Worm (Caenorhabditis elegans) whole organism, midembryonic: Measurements from ENCODE around the gene cnt-1.

Experiments used
- T22C8.4 ChIP-seq: fragments of 200-800 bp; sonication (Bioruptor generic); IDR thresholded peaks from 2 replicates; pipeline ENCODE4 v1.3.6; 2022; ENCODE audit warnings: missing genetic modification characterization, missing compliant biosample characterization
- cog-1 ChIP-seq: sonication (generic microtip); optimal IDR thresholded peaks from 2 replicates; lab custom pipeline; 2016; ENCODE audit warnings: missing genetic modification characterization, missing compliant biosample characterization
- flt-1 ChIP-seq: fragments of 200-800 bp; sonication (Bioruptor generic); IDR thresholded peaks from 2 replicates; pipeline ENCODE4 v1.3.6; 2022; ENCODE audit warnings: missing genetic modification characterization, missing compliant biosample characterization
- klf-2 ChIP-seq: fragments of 200-800 bp; sonication (Bioruptor generic); conservative IDR thresholded peaks from 2 replicates; pipeline ENCODE4 v1.3.6; 2022; ENCODE audit warnings: missing genetic modification reagents, missing genetic modification characterization, missing compliant biosample characterization
- med-1 ChIP-seq: sonication (generic microtip); optimal IDR thresholded peaks from 2 replicates; lab custom pipeline; 2017; ENCODE audit warnings: missing genetic modification characterization, mild to moderate bottlenecking, missing compliant biosample characterization, antibody characterized with exemption, missing genetic modification reagents; ENCODE audit not compliant: insufficient read depth
- ref-1 ChIP-seq: fragments of 200-800 bp; sonication (Bioruptor generic); conservative IDR thresholded peaks from 2 replicates; pipeline ENCODE4 v1.3.6; 2022; ENCODE audit warnings: missing genetic modification reagents, missing genetic modification characterization, missing compliant biosample characterization
- tab-1 ChIP-seq: fragments of 200-800 bp; sonication (Bioruptor generic); IDR thresholded peaks from 2 replicates; pipeline ENCODE4 v1.3.6; 2022; ENCODE audit warnings: missing genetic modification characterization, missing compliant biosample characterization
- ztf-23 ChIP-seq: fragments of 200-800 bp; sonication (Bioruptor generic); IDR thresholded peaks from 2 replicates; pipeline ENCODE4 v1.3.6; 2022; ENCODE audit warnings: missing genetic modification reagents, missing genetic modification characterization, missing compliant biosample characterization
- ztf-29 ChIP-seq: fragments of 200-800 bp; sonication (Bioruptor generic); IDR thresholded peaks from 2 replicates; pipeline ENCODE4 v1.3.6; 2022; ENCODE audit warnings: missing genetic modification reagents, missing genetic modification characterization, missing compliant biosample characterization

Gene cnt-1

ce11 chrII:12095022-12095421 is 6.4 kb upstream of the cnt-1 start:
- TF ChIP-seq klf-2 (GFP tag; lab: Robert Waterston, UW) (no peak), cog-1 (tag; lab: Kevin White, UChicago) (no peak), flt-1 (no peak), ztf-29 (no peak), T22C8.4 (GFP tag; lab: Robert Waterston, UW) (no peak), med-1 (GFP tag; lab: Kevin White, UChicago) (no peak), ref-1 (GFP tag; lab: Robert Waterston, UW) (no peak), ztf-23 (GFP tag; lab: Robert Waterston, UW) (no peak), tab-1 (no peak)

DNA sequence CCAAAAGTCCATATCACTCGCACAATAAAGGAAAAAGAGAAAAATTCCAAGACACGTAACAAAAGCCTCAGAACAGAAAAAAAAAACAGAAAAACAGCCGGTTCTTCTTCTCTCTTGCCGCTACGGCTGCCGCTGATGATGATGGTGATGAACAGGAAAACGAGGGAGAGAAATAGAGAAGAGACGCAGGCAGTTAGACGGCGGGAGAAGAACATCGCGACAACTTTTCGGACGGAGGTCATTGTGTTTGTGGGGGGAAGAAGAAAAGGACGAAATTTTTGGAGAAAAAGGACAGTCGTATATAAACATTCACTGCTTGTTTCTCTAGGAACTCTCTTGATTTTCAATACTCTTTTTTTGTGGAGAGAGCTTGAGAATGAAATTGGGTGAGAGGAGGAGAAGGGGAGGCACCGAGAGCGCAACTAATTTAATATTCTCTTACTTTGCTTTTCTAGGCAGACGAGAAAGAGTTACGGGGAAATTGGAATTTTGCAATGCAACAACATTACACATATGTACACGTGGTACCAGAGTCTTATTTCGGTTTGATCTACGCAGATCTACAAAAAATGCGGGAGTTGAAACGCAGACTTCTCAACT is 1.0 kb upstream of the cnt-1 start:
- TF ChIP-seq cog-1 (tag; lab: Kevin White, UChicago) (peak; percentile 10), ref-1 (GFP tag; lab: Robert Waterston, UW) (no peak), flt-1 (no peak), ztf-23 (GFP tag; lab: Robert Waterston, UW) (no peak), klf-2 (GFP tag; lab: Robert Waterston, UW) (no peak), med-1 (GFP tag; lab: Kevin White, UChicago) (no peak), T22C8.4 (GFP tag; lab: Robert Waterston, UW) (no peak)

- TF ChIP-seq flt-1 (no peak), med-1 (GFP tag; lab: Kevin White, UChicago) (no peak), klf-2 (GFP tag; lab: Robert Waterston, UW) (no peak), ztf-29 (no peak), tab-1 (no peak), T22C8.4 (GFP tag; lab: Robert Waterston, UW) (no peak), ztf-23 (GFP tag; lab: Robert Waterston, UW) (no peak), ref-1 (GFP tag; lab: Robert Waterston, UW) (no peak), cog-1 (tag; lab: Kevin White, UChicago) (no peak)
These were observed 7.2 kb downstream of the cnt-1 start for ce11 chrII:12081454-12081853.

- TF ChIP-seq cog-1 (tag; lab: Kevin White, UChicago) (no peak), ztf-23 (GFP tag; lab: Robert Waterston, UW) (no peak), tab-1 (no peak), ztf-29 (no peak), ref-1 (GFP tag; lab: Robert Waterston, UW) (no peak), T22C8.4 (GFP tag; lab: Robert Waterston, UW) (no peak), klf-2 (GFP tag; lab: Robert Waterston, UW) (no peak), med-1 (GFP tag; lab: Kevin White, UChicago) (no peak), flt-1 (no peak)
These were observed 8.7 kb downstream of the cnt-1 start for ce11 chrII:12080015-12080414.

DNA sequence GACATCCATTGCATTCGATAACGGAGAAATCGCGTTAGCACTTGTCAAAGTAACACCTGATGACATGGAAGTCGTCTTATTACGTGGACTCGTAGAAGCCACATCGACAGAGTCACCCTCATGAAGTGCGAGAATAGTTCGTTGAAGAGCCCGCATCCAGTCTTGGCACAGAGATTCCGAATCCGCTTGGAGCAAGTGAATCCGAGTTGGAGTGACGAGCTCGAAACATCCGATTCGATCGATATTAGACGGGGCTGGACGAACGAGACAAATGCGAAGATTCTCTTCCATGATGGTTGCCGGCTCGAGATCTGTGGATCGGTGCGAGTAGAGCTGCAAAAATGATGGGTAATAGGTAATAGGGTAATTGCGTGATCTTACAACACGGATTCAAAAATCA is 11.4 kb downstream of the cnt-1 start:
- no peak for TF ChIP-seq ztf-29
- TF ChIP-seq T22C8.4 (GFP tag; lab: Robert Waterston, UW), result no peak
- no peak for TF ChIP-seq tab-1
- no peak for TF ChIP-seq ztf-23 (GFP tag; lab: Robert Waterston, UW)
- TF ChIP-seq klf-2 (GFP tag; lab: Robert Waterston, UW), result no peak
- TF ChIP-seq cog-1 (tag; lab: Kevin White, UChicago), result no peak
- TF ChIP-seq ref-1 (GFP tag; lab: Robert Waterston, UW), result no peak
- no peak for TF ChIP-seq flt-1
- TF ChIP-seq med-1 (GFP tag; lab: Kevin White, UChicago), result no peak

- no peak for TF ChIP-seq ref-1 (GFP tag; lab: Robert Waterston, UW)
- 0 out of 2 replicates have a peak, but pooled peaks have one; percentile 38 for TF ChIP-seq flt-1
- TF ChIP-seq ztf-23 (GFP tag; lab: Robert Waterston, UW), result no peak
- TF ChIP-seq med-1 (GFP tag; lab: Kevin White, UChicago), result no peak
- TF ChIP-seq T22C8.4 (GFP tag; lab: Robert Waterston, UW), result no peak
These were observed 12.3 kb downstream of the cnt-1 start for ce11 chrII:12076355-12076754.

- no peak for TF ChIP-seq cog-1 (tag; lab: Kevin White, UChicago)
- no peak for TF ChIP-seq tab-1
- TF ChIP-seq flt-1, result no peak
- TF ChIP-seq med-1 (GFP tag; lab: Kevin White, UChicago), result no peak
These were observed 17.4 kb downstream of the cnt-1 start for ce11 chrII:12071243-12071642.

ce11 chrII:12067451-12068076 is 21.1 kb downstream of the cnt-1 start, which contains the start of gene Y17G7B.22:
Gene Y17G7B.22 (plus strand): TSS chrII:12068026.
- TF ChIP-seq med-1 (GFP tag; lab: Kevin White, UChicago), result no peak
- TF ChIP-seq cog-1 (tag; lab: Kevin White, UChicago), result no peak
- no peak for TF ChIP-seq T22C8.4 (GFP tag; lab: Robert Waterston, UW)
- TF ChIP-seq klf-2 (GFP tag; lab: Robert Waterston, UW), result no peak
- TF ChIP-seq ztf-29, result no peak
- TF ChIP-seq ref-1 (GFP tag; lab: Robert Waterston, UW), result no peak
- no peak for TF ChIP-seq ztf-23 (GFP tag; lab: Robert Waterston, UW)

DNA sequence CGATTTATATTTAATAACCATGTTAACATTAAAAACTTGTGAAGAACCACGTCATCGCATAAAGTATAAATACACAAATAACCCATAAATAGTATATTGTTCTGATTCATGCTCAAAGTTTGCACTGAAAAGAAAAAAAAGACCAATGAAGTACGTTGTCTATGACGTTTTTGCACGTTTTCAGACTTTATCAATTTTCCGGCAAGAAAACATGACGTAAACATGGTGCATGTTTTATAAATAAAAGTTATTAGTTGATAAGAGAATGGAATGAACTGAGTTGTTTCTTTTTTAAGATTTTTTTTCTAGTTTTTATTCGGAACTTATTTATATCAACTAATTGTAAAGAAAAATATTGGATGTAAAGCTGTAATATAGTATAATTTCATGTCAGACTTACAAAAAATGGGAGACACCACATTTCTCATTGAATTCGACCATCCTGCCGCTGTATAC is 24.0 kb downstream of the cnt-1 start, which contains the start of gene arrd-8:
arrd-8 (plus strand) TSS at position 406 of the 456 bp plus-strand sequence.
- TF ChIP-seq ztf-29 (no peak), klf-2 (GFP tag; lab: Robert Waterston, UW) (no peak), tab-1 (no peak), cog-1 (tag; lab: Kevin White, UChicago) (no peak), ztf-23 (GFP tag; lab: Robert Waterston, UW) (no peak), flt-1 (no peak), T22C8.4 (GFP tag; lab: Robert Waterston, UW) (no peak), ref-1 (GFP tag; lab: Robert Waterston, UW) (no peak), med-1 (GFP tag; lab: Kevin White, UChicago) (no peak)
